Fruit fly (Drosophila melanogaster): ENCODE results near the gene CG32407.

CG32407 gene

DNA sequence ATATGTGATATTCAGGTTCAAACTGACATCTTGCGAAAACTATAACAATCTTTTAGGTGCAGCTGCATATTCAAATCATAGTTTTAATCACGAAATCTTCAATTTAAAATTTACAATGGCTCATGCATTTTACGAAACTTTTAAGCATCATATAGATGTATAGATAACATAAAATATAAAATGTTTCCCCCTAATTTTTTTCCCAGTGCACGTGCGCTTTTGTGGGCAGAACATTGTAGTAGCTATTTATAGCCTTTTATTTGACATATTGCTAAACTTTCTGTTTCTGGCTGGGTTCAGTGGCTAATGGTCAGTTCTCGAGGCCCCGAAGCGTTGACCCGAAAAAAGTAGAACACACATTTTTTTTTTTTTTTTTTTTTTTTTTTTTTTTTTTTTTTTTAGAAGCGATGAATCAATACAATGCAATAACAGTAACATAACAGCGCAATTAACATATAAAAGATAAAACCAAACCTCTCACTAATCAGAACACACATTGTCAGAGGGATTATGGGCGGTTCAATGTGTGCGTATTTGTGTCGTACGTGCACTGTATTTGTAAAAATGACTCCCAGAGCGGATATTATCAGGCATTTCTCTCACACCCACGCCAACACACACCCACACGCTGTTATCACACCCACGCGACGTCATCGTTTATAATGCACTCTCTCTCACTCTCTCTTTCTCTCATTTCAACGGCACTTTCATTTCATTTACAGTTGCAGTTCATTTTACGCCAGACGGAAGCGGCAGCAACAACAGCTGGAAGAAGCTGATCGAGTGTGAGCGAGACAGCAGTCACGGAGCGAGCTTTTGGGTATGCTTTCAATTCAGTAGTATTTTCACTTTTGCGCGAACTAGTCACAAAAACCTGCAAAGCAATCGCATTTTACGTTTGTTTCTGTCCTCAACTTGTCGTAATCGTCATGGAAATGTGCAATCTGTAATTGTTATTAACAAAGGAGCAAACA, 4.4 kb downstream of the CG32407 start (continued):
- TF ChIP-seq kni (GFP tag; optimal IDR thresholded peaks at IDR 0.05) = peak; percentile 74
- TF ChIP-seq Drgx (GFP tag; IDR thresholded peaks at IDR 0.05) = no peak
- TF ChIP-seq NC2α (GFP tag; optimal IDR thresholded peaks at IDR 0.05) = no peak
- peak; percentile 28 for TF ChIP-seq D19B (GFP tag; optimal IDR thresholded peaks at IDR 0.05)
- no peak for TF ChIP-seq CG3838 (GFP tag; optimal IDR thresholded peaks at IDR 0.05)
- TF ChIP-seq Trl (optimal IDR thresholded peaks at IDR 0.05) = peak; percentile 52 to 64
- TF ChIP-seq Trl (GFP tag; optimal IDR thresholded peaks at IDR 0.05) = no peak
- no peak for TF ChIP-seq exex (tag; optimal IDR thresholded peaks at IDR 0.05)
- peak; percentile 35 for TF ChIP-seq Hr3 (GFP tag; optimal IDR thresholded peaks at IDR 0.05)
- TF ChIP-seq CG14014 (GFP tag; IDR thresholded peaks at IDR 0.05) = peak; percentile 32; the same call in 1 of the 2 replicates
- no peak for TF ChIP-seq HmgD (GFP tag; optimal IDR thresholded peaks at IDR 0.05)
- peak; percentile 36 for TF ChIP-seq salm (tag; optimal IDR thresholded peaks at IDR 0.05)
- no peak; the same call in 1 of the 2 replicates for TF ChIP-seq CG32767 (GFP tag; IDR thresholded peaks at IDR 0.05)
- peak; percentile 35 for TF ChIP-seq shn (GFP tag; optimal IDR thresholded peaks at IDR 0.05)
- peak in 1 of 2 experiments; percentile 97 for TF ChIP-seq Hr78 (GFP tag; optimal IDR thresholded peaks at IDR 0.05)
- TF ChIP-seq CG30403 (GFP tag; optimal IDR thresholded peaks at IDR 0.05) = peak; percentile 59
- TF ChIP-seq CG12155 (GFP tag; optimal IDR thresholded peaks at IDR 0.05) = no peak
- peak; percentile 14 for TF ChIP-seq grn (GFP tag; optimal IDR thresholded peaks at IDR 0.05)
- TF ChIP-seq CG4424 (GFP tag; optimal IDR thresholded peaks at IDR 0.05) = peak; percentile 36
- TF ChIP-seq CG6689 (GFP tag; IDR thresholded peaks at IDR 0.05) = 0 out of 2 replicates have a peak, but pooled peaks have one; percentile 10
- no peak for TF ChIP-seq Nf-YA (GFP tag; IDR thresholded peaks at IDR 0.05)
- TF ChIP-seq Jarid2 (GFP tag; optimal IDR thresholded peaks at IDR 0.05) = no peak
- peak; percentile 26 for TF ChIP-seq HmgZ (tag; optimal IDR thresholded peaks at IDR 0.05)
- peak; percentile 4 for TF ChIP-seq crc (GFP tag; optimal IDR thresholded peaks at IDR 0.05)
- no peak for TF ChIP-seq her (GFP tag; optimal IDR thresholded peaks at IDR 0.05)
- no peak for TF ChIP-seq br (optimal IDR thresholded peaks at IDR 0.05)
- TF ChIP-seq Eip74EF (GFP tag; optimal IDR thresholded peaks at IDR 0.05) = peak in 1 of 2 experiments; percentile 42
- TF ChIP-seq CG2712 (tag; optimal IDR thresholded peaks at IDR 0.05) = peak; percentile 56
- no peak for TF ChIP-seq CG31388 (GFP tag; optimal IDR thresholded peaks at IDR 0.05)
- peak; percentile 28 for TF ChIP-seq CG17829 (tag; optimal IDR thresholded peaks at IDR 0.05)
- no peak for TF ChIP-seq tup (GFP tag; optimal IDR thresholded peaks at IDR 0.05)
- TF ChIP-seq trh (GFP tag; optimal IDR thresholded peaks at IDR 0.05) = no peak
- TF ChIP-seq Bteb2 (GFP tag; optimal IDR thresholded peaks at IDR 0.05) = peak; percentile 31
- peak; percentile 14 for TF ChIP-seq ind (GFP tag; optimal IDR thresholded peaks at IDR 0.05)
- peak; percentile 46 for TF ChIP-seq CG13775 (GFP tag; optimal IDR thresholded peaks at IDR 0.05)
- TF ChIP-seq hkb (optimal IDR thresholded peaks at IDR 0.05) = no peak
- peak; percentile 63 for TF ChIP-seq hkb (GFP tag; IDR thresholded peaks at IDR 0.05)
- peak; percentile 71 for TF ChIP-seq cg (GFP tag; optimal IDR thresholded peaks at IDR 0.05)
- TF ChIP-seq sc (optimal IDR thresholded peaks at IDR 0.05) = no peak
- TF ChIP-seq sc (GFP tag; optimal IDR thresholded peaks at IDR 0.05) = peak; percentile 36
- no peak for TF ChIP-seq oc (tag; optimal IDR thresholded peaks at IDR 0.05)
- no peak for TF ChIP-seq cad (GFP tag; optimal IDR thresholded peaks at IDR 0.05)
- no peak for TF ChIP-seq CG7271 (tag; optimal IDR thresholded peaks at IDR 0.05)
- peak; percentile 14 for TF ChIP-seq Myb (GFP tag; optimal IDR thresholded peaks at IDR 0.05)
- TF ChIP-seq CG12299 (tag; optimal IDR thresholded peaks at IDR 0.05) = no peak
- TF ChIP-seq CG7839 (tag; optimal IDR thresholded peaks at IDR 0.05) = peak; percentile 72
- 0 out of 2 replicates have a peak, but pooled peaks have one; percentile 23 for TF ChIP-seq Oaz (GFP tag; IDR thresholded peaks at IDR 0.05)
- no peak for TF ChIP-seq CG10267 (tag; optimal IDR thresholded peaks at IDR 0.05)
- TF ChIP-seq crp (GFP tag; optimal IDR thresholded peaks at IDR 0.05) = peak in 1 of 2 experiments; percentile 60

All from whole organism, embryonic.